Fruit fly (Drosophila melanogaster) whole organism, adult: ENCODE data around the gene Gr5a.

Source experiments
- CG11617 ChIP-seq: fragments of 200-800 bp; sonication (Bioruptor generic); optimal IDR thresholded peaks from 2 replicates; lab custom pipeline; 2017; ENCODE audit warnings: mild to moderate bottlenecking, missing biosample characterization, missing genetic modification reagents, missing genetic modification characterization
- CG12768 ChIP-seq: fragments of 200-800 bp; sonication (Bioruptor generic); optimal IDR thresholded peaks from 2 replicates; lab custom pipeline; 2017; ENCODE audit warnings: missing biosample characterization, missing genetic modification characterization, mild to moderate bottlenecking, moderate library complexity, missing genetic modification reagents
- CG14711 ChIP-seq: fragments of 200-800 bp; sonication (Bioruptor generic); optimal IDR thresholded peaks from 2 replicates; lab custom pipeline; 2018; ENCODE audit warnings: missing biosample characterization, mild to moderate bottlenecking, missing genetic modification characterization, moderate library complexity
- CG1620 ChIP-seq: fragments of 200-800 bp; sonication (Bioruptor generic); optimal IDR thresholded peaks from 2 replicates; lab custom pipeline; 2016; ENCODE audit warnings: missing biosample characterization, missing genetic modification characterization
- CG33017 ChIP-seq: fragments of 200-800 bp; sonication (Bioruptor generic); optimal IDR thresholded peaks from 2 replicates; lab custom pipeline; 2018; ENCODE audit warnings: missing biosample characterization, mild to moderate bottlenecking, missing genetic modification characterization, moderate library complexity
- CG5204 ChIP-seq: fragments of 200-800 bp; sonication (Bioruptor generic); optimal IDR thresholded peaks from 2 replicates; lab custom pipeline; 2016; ENCODE audit warnings: missing biosample characterization, missing genetic modification characterization
- CG7045 ChIP-seq: fragments of 200-800 bp; sonication (Bioruptor generic); optimal IDR thresholded peaks from 2 replicates; lab custom pipeline; 2017; ENCODE audit warnings: missing biosample characterization, mild to moderate bottlenecking, missing genetic modification characterization
- CG7101 ChIP-seq: fragments of 200-800 bp; sonication (Bioruptor generic); optimal IDR thresholded peaks from 2 replicates; lab custom pipeline; 2018; ENCODE audit warnings: missing biosample characterization, mild to moderate bottlenecking, missing genetic modification characterization, moderate library complexity
- Clk ChIP-seq: fragments of 200-800 bp; sonication (Bioruptor generic); optimal IDR thresholded peaks from 2 replicates; lab custom pipeline; 2017; ENCODE audit warnings: missing biosample characterization, missing genetic modification characterization
- Crg-1 ChIP-seq: fragments of 200-800 bp; sonication (Bioruptor generic); optimal IDR thresholded peaks from 2 replicates; lab custom pipeline; 2016; ENCODE audit warnings: missing biosample characterization, missing genetic modification characterization
- Hr96 ChIP-seq: fragments of 200-800 bp; sonication (Bioruptor generic); optimal IDR thresholded peaks from 2 replicates; lab custom pipeline; 2016; ENCODE audit warnings: missing biosample characterization, missing genetic modification characterization
- Mnt ChIP-seq: fragments of 200-800 bp; sonication (Bioruptor generic); optimal IDR thresholded peaks from 2 replicates; lab custom pipeline; 2016; ENCODE audit warnings: missing biosample characterization, mild to moderate bottlenecking, missing genetic modification characterization
- bab1 ChIP-seq: fragments of 200-800 bp; sonication (Bioruptor generic); optimal IDR thresholded peaks from 3 replicates; lab custom pipeline; 2019; ENCODE audit warnings: missing biosample characterization, mild to moderate bottlenecking, missing genetic modification characterization, moderate library complexity
- cic ChIP-seq: fragments of 200-800 bp; sonication (Bioruptor generic); optimal IDR thresholded peaks from 2 replicates; lab custom pipeline; 2017; ENCODE audit warnings: missing biosample characterization, mild to moderate bottlenecking, missing genetic modification characterization, moderate library complexity
- cnc ChIP-seq, 2 experiments: fragments of >200 bp; optimal IDR thresholded peaks; 2 replicates each; lab custom pipeline; 2017
- kay ChIP-seq: fragments of 200-800 bp; sonication (Bioruptor generic); peaks from one replicate; lab custom pipeline; 2016; ENCODE audit warnings: missing biosample characterization, missing genetic modification characterization, borderline replicate concordance
- ovo ChIP-seq: fragments of 200-800 bp; sonication (Bioruptor generic); optimal IDR thresholded peaks from 2 replicates; lab custom pipeline; 2016; ENCODE audit warnings: missing biosample characterization, missing genetic modification characterization
- pad ChIP-seq: fragments of 200-800 bp; sonication (Bioruptor generic); optimal IDR thresholded peaks from 3 replicates; lab custom pipeline; 2017; ENCODE audit warnings: missing biosample characterization, missing genetic modification characterization, mild to moderate bottlenecking, moderate library complexity, missing genetic modification reagents
- tj ChIP-seq: fragments of 200-800 bp; sonication (Bioruptor generic); optimal IDR thresholded peaks from 3 replicates; lab custom pipeline; 2017; ENCODE audit warnings: missing biosample characterization, mild to moderate bottlenecking, missing genetic modification characterization, moderate library complexity
- toe ChIP-seq: fragments of 200-800 bp; sonication (Bioruptor generic); optimal IDR thresholded peaks from 2 replicates; lab custom pipeline; 2016; ENCODE audit warnings: missing biosample characterization, missing genetic modification characterization

Gene Gr5a

DNA sequence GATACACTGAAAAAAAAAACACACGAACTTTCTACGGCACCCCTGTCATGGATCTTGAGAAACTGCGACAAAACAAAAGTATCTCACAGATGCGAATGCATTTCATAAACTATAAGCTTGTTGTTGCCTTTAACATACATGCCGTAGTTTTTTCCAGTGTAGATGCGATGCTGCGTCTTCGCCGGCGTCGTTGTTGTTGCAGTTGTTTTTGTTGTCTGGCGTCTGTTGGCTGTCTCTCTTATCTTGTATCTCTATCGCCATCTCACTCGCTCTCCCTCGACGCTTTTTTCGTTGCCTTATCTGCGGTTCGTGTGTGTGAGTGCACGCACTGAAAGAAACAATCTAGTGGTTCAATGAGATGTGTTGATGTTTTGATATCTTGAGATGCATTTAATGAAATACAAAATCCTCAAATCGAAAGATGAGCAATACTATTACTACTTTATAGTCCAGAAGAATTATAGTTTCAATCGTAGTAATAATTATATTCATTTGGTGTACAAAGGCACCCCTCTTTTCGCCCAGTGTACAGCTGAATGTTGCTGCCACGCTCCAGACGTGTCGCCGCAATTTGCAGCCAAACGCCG, 16.1 kb downstream of the Gr5a start:
- TF ChIP-seq cic (GFP tag; lab: Kevin White, UChicago) (peak; percentile 29), Mnt (peak; percentile 26), CG5204 (GFP tag; lab: Kevin White, UChicago) (peak; percentile 69), pad (GFP tag; lab: Kevin White, UChicago) (peak; percentile 15), cnc (optimal IDR thresholded peaks at IDR 0.05; lab: Kevin White, UChicago) (no peak), CG7101 (tag; lab: Kevin White, UChicago) (peak; percentile 70), kay (no peak), CG7045 (GFP tag; lab: Kevin White, UChicago) (peak; percentile 55), bab1 (GFP tag; lab: Kevin White, UChicago) (no peak), CG12768 (GFP tag; lab: Kevin White, UChicago) (peak; percentile 59), Clk (GFP tag; lab: Kevin White, UChicago) (peak; percentile 36), CG14711 (peak; percentile 64), toe (GFP tag; lab: Kevin White, UChicago) (peak; percentile 74), CG33017 (tag; lab: Kevin White, UChicago) (peak; percentile 58), CG11617 (peak; percentile 59), Hr96 (GFP tag; lab: Kevin White, UChicago) (peak; percentile 81), tj (peak; percentile 51), Crg-1 (GFP tag; lab: Kevin White, UChicago) (peak; percentile 56), ovo (no peak), CG1620 (peak; percentile 48)

DNA sequence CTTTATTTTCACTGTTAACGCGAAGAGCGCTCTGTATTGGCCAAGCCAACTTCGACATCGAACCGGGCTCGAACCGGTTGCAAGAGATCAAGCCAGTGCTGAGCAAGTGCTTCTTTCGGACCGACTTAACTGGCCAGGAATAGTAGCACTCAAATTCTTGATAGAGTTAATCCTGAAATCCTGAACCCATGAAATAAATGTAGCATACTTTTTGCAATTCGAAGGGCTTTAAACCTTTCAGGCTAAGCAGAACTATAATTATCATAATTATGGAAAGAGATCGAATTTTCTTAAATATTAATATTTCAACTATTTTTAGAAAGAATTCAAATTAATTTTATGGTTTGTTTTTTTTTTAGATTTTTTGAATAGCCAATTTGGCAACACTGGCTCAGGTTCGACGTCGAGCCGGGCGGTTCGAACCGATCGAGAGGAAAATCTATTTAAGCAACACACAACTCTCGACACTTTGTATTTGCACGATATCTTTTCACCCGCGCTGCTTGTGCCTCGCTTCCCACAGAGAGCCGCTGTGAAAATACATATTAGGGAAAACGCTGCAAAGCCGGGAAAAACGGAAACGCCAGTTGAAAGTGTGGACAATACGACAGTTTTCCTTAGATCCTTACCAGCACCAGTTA, 17.8 kb downstream of the Gr5a start, which contains the start of gene AdamTS-B:
Gene AdamTS-B, plus strand, starts transcription at position 471 of the 641 bp plus-strand sequence.
- TF ChIP-seq cic (GFP tag; lab: Kevin White, UChicago) (no peak), toe (GFP tag; lab: Kevin White, UChicago) (no peak), Crg-1 (GFP tag; lab: Kevin White, UChicago) (no peak), Mnt (no peak), bab1 (GFP tag; lab: Kevin White, UChicago) (no peak), cnc (optimal IDR thresholded peaks at IDR 0.05; lab: Kevin White, UChicago) (no peak), pad (GFP tag; lab: Kevin White, UChicago) (no peak), CG33017 (tag; lab: Kevin White, UChicago) (peak; percentile 18), CG5204 (GFP tag; lab: Kevin White, UChicago) (no peak), Hr96 (GFP tag; lab: Kevin White, UChicago) (peak; percentile 6), CG7045 (GFP tag; lab: Kevin White, UChicago) (peak; percentile 18), CG14711 (peak; percentile 26), CG1620 (peak; percentile 19), CG7101 (tag; lab: Kevin White, UChicago) (peak; percentile 39), CG12768 (GFP tag; lab: Kevin White, UChicago) (no peak), CG11617 (peak; percentile 50), Clk (GFP tag; lab: Kevin White, UChicago) (no peak), tj (peak; percentile 7)

DNA sequence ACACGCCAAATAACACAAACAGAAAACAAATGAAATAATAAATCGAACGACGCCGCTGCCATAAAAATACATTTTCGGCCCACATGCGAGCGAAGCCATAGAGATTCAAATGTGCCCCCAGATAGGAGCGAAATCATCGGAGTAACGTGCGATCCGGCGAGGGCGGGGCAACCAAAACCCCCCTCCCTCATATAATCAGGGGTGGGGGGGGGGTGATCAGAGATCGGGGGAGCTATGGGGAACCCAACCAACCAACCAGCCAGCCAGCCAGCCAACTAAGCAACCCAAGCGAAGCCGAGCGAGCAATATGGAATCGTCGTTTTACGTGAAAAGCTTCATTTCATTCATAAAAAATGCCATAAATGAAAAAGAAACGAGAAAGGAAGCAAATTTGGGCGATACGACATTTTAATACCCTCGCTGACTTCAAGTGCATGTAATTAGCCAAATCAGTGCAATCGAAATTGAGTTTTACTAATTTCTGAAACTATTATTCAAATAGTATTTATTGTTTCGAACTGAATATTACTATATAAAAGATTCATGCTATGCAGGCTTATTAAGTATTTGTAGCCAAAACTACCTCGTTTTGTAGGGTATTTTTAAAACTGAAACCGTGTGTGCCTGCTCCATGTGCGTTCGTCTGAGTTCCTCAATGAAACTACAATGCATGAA, 19.5 kb downstream of the Gr5a start:
- TF ChIP-seq CG33017 (tag; lab: Kevin White, UChicago) (no peak), CG7101 (tag; lab: Kevin White, UChicago) (no peak), CG5204 (GFP tag; lab: Kevin White, UChicago) (no peak), Hr96 (GFP tag; lab: Kevin White, UChicago) (no peak), CG7045 (GFP tag; lab: Kevin White, UChicago) (no peak), pad (GFP tag; lab: Kevin White, UChicago) (no peak), CG11617 (no peak)

DNA sequence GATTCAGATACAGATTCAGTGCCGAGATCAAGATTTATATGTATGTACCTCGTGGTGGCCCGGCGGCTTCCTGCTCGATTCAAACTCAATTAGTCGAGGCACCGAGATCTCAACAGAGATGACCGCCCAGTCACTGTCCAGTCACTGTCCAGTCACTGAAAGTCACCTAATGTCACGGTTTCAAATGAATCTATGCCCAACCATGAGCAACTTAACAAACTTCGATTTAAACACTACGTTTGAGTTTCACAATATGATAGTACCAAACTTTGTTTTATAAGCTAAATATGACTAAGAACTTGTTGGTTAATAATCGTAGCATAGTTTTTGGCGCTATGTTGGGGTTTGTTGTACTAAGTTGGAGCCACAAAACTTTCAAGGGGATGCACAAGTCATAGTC, 24.7 kb downstream of the Gr5a start:
- TF ChIP-seq Hr96 (GFP tag; lab: Kevin White, UChicago), result no peak
- no peak for TF ChIP-seq CG14711
- no peak for TF ChIP-seq CG7101 (tag; lab: Kevin White, UChicago)
- TF ChIP-seq ovo, result no peak
- TF ChIP-seq pad (GFP tag; lab: Kevin White, UChicago), result no peak
- TF ChIP-seq CG5204 (GFP tag; lab: Kevin White, UChicago), result no peak
- no peak for TF ChIP-seq CG7045 (GFP tag; lab: Kevin White, UChicago)
- TF ChIP-seq Mnt, result no peak
- TF ChIP-seq Crg-1 (GFP tag; lab: Kevin White, UChicago), result no peak

DNA sequence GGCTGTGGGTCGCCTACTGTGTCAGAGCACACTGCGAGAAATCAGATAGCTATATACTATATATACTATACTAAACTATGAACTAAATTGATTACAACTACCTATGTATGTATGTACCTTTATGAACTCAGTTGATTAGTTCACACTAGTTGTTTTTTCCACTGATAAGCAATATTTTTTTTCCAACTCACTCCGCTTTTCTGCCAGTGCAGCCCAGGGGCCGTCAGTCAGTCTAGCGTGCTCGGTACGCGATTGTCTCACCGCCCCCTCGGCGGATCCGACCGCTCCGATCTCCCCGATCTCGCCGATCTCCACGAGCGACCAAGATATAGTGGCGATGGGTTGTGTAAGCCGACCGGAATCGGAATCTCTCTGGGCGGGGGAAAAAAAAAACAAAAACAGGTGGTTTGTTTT, 25.5 kb downstream of the Gr5a start:
- TF ChIP-seq CG12768 (GFP tag; lab: Kevin White, UChicago) (peak; percentile 66), CG1620 (peak; percentile 33), bab1 (GFP tag; lab: Kevin White, UChicago) (no peak), Clk (GFP tag; lab: Kevin White, UChicago) (peak; percentile 8), pad (GFP tag; lab: Kevin White, UChicago) (peak; percentile 32), ovo (no peak), Mnt (peak; percentile 39), cnc (optimal IDR thresholded peaks at IDR 0.05; lab: Kevin White, UChicago) (no peak), CG5204 (GFP tag; lab: Kevin White, UChicago) (peak; percentile 51), CG14711 (peak; percentile 71), kay (peak; percentile 29), CG7101 (tag; lab: Kevin White, UChicago) (peak; percentile 72), CG11617 (peak; percentile 38), CG7045 (GFP tag; lab: Kevin White, UChicago) (peak; percentile 64), Hr96 (GFP tag; lab: Kevin White, UChicago) (peak; percentile 50), cic (GFP tag; lab: Kevin White, UChicago) (peak; percentile 33), Crg-1 (GFP tag; lab: Kevin White, UChicago) (no peak), toe (GFP tag; lab: Kevin White, UChicago) (peak; percentile 34), tj (peak; percentile 30), CG33017 (tag; lab: Kevin White, UChicago) (peak; percentile 74)
